Worm (Caenorhabditis elegans) whole organism, early embryonic: ENCODE results near the gene K08E4.8.

Source experiments
- B0310.2 ChIP-seq: sonication (generic microtip); optimal IDR thresholded peaks from 2 replicates; lab custom pipeline; 2016; ENCODE audit warnings: mild to moderate bottlenecking, missing genetic modification characterization, missing compliant biosample characterization
- F13C5.2 ChIP-seq: sonication (generic microtip); optimal IDR thresholded peaks from 2 replicates; lab custom pipeline; 2017; ENCODE audit warnings: mild to moderate bottlenecking, missing genetic modification characterization, inconsistent platforms, missing compliant biosample characterization
- aly-1 ChIP-seq: sonication (generic microtip); optimal IDR thresholded peaks from 2 replicates; lab custom pipeline; 2016; ENCODE audit warnings: missing genetic modification characterization, missing compliant biosample characterization
- ama-1 ChIP-seq: fragments of 150-350 bp; optimal IDR thresholded peaks from 2 replicates; lab custom pipeline; 2014
- ceh-13 ChIP-seq: fragments of 200-800 bp; sonication (Bioruptor generic); optimal IDR thresholded peaks from 2 replicates; lab custom pipeline; 2018; ENCODE audit warnings: mild to moderate bottlenecking, missing genetic modification characterization, missing compliant biosample characterization
- ceh-36 ChIP-seq: sonication (generic microtip); optimal IDR thresholded peaks from 2 replicates; lab custom pipeline; 2016; ENCODE audit warnings: missing genetic modification characterization, inconsistent platforms, missing compliant biosample characterization
- ets-7 ChIP-seq: sonication (generic microtip); optimal IDR thresholded peaks from 2 replicates; lab custom pipeline; 2016; ENCODE audit warnings: missing genotype, missing genetic modification characterization, missing compliant biosample characterization
- flt-1 ChIP-seq: fragments of 200-800 bp; sonication (Bioruptor generic); IDR thresholded peaks from 2 replicates; pipeline ENCODE4 v1.3.6; 2022; ENCODE audit warnings: missing genetic modification characterization, missing compliant biosample characterization
- hmbx-1 ChIP-seq: sonication (generic microtip); optimal IDR thresholded peaks from 2 replicates; lab custom pipeline; 2016; ENCODE audit warnings: mild to moderate bottlenecking, missing genetic modification characterization, missing compliant biosample characterization
- hmg-4 ChIP-seq: fragments of 200-800 bp; sonication (Bioruptor generic); optimal IDR thresholded peaks from 2 replicates; lab custom pipeline; 2018; ENCODE audit warnings: mild to moderate bottlenecking, missing genetic modification characterization, missing compliant biosample characterization
- hnd-1 ChIP-seq: sonication (generic microtip); optimal IDR thresholded peaks from 2 replicates; lab custom pipeline; 2016; ENCODE audit warnings: missing genetic modification characterization, missing compliant biosample characterization
- pes-1 ChIP-seq: fragments of 200-800 bp; sonication (Bioruptor generic); IDR thresholded peaks from 2 replicates; pipeline ENCODE4 v1.3.6; 2022; ENCODE audit warnings: missing genetic modification reagents, missing genetic modification characterization, missing compliant biosample characterization
- scrt-1 ChIP-seq: fragments of 200-800 bp; sonication (Bioruptor generic); IDR thresholded peaks from 2 replicates; pipeline ENCODE4 v1.3.6; 2022; ENCODE audit warnings: missing genetic modification characterization, missing compliant biosample characterization
- sea-1 ChIP-seq: fragments of 200-800 bp; sonication (Bioruptor generic); conservative IDR thresholded peaks from 2 replicates; pipeline ENCODE4 v1.3.6; 2022; ENCODE audit warnings: missing genetic modification characterization, missing compliant biosample characterization
- tbx-11 ChIP-seq: fragments of 200-800 bp; sonication (Bioruptor generic); IDR thresholded peaks from 2 replicates; pipeline ENCODE4 v1.3.6; 2022; ENCODE audit warnings: missing genetic modification characterization, missing compliant biosample characterization
- tbx-37 ChIP-seq: fragments of 200-800 bp; sonication (Bioruptor generic); conservative IDR thresholded peaks from 2 replicates; pipeline ENCODE4 v1.3.6; 2022; ENCODE audit warnings: missing genetic modification reagents, missing genetic modification characterization, missing compliant biosample characterization
- tra-4 ChIP-seq: sonication (generic microtip); optimal IDR thresholded peaks from 2 replicates; lab custom pipeline; 2017; ENCODE audit warnings: missing genetic modification characterization, missing compliant biosample characterization

K08E4.8 gene

ce11 chrIV:12043054-12043453 is 18.1 kb downstream of the K08E4.8 start:
- TF ChIP-seq ceh-36 (tag; lab: Kevin White, UChicago) = no peak
- TF ChIP-seq sea-1 = no peak
- no peak for TF ChIP-seq hmg-4 (GFP tag; lab: Kevin White, UChicago)
- no peak for TF ChIP-seq hmbx-1 (tag; lab: Kevin White, UChicago)

- TF ChIP-seq aly-1 (tag; lab: Kevin White, UChicago) (no peak), hmg-4 (GFP tag; lab: Kevin White, UChicago) (no peak), pes-1 (no peak), scrt-1 (GFP tag; lab: Robert Waterston, UW) (no peak), hmbx-1 (tag; lab: Kevin White, UChicago) (no peak), tbx-37 (GFP tag; lab: Robert Waterston, UW) (no peak), ceh-13 (GFP tag; lab: Kevin White, UChicago) (no peak), sea-1 (no peak), ama-1 (no peak), hnd-1 (no peak), tra-4 (tag; lab: Kevin White, UChicago) (no peak)
Observed at ce11 chrIV:12040431-12040830, 20.7 kb downstream of the K08E4.8 start.

ce11 chrIV:12036924-12037323 is 24.2 kb downstream of the K08E4.8 start:
- TF ChIP-seq pes-1 = no peak
- TF ChIP-seq ama-1 = no peak
- TF ChIP-seq ceh-13 (GFP tag; lab: Kevin White, UChicago) = no peak
- no peak for TF ChIP-seq tbx-11
- TF ChIP-seq ets-7 (tag; lab: Kevin White, UChicago) = no peak
- no peak for TF ChIP-seq scrt-1 (GFP tag; lab: Robert Waterston, UW)
- no peak for TF ChIP-seq B0310.2 (tag; lab: Kevin White, UChicago)
- no peak for TF ChIP-seq hnd-1
- TF ChIP-seq sea-1 = no peak
- TF ChIP-seq F13C5.2 = no peak
- TF ChIP-seq hmbx-1 (tag; lab: Kevin White, UChicago) = no peak

ce11 chrIV:12035422-12035821 is 25.7 kb downstream of the K08E4.8 start:
- no peak for TF ChIP-seq tbx-37 (GFP tag; lab: Robert Waterston, UW)
- TF ChIP-seq ceh-13 (GFP tag; lab: Kevin White, UChicago) = no peak
- TF ChIP-seq F13C5.2 = no peak
- no peak for TF ChIP-seq flt-1
- TF ChIP-seq ama-1 = no peak

- TF ChIP-seq hmbx-1 (tag; lab: Kevin White, UChicago) (no peak), aly-1 (tag; lab: Kevin White, UChicago) (no peak), F13C5.2 (no peak), tbx-11 (no peak), hnd-1 (no peak), tra-4 (tag; lab: Kevin White, UChicago) (no peak), scrt-1 (GFP tag; lab: Robert Waterston, UW) (no peak), ama-1 (no peak), hmg-4 (GFP tag; lab: Kevin White, UChicago) (no peak), flt-1 (no peak), pes-1 (no peak), ceh-36 (tag; lab: Kevin White, UChicago) (no peak), B0310.2 (tag; lab: Kevin White, UChicago) (no peak), sea-1 (no peak), tbx-37 (GFP tag; lab: Robert Waterston, UW) (no peak), ceh-13 (GFP tag; lab: Kevin White, UChicago) (no peak), ets-7 (tag; lab: Kevin White, UChicago) (no peak)
Observed at ce11 chrIV:12034776-12035175, 26.4 kb downstream of the K08E4.8 start.

- TF ChIP-seq tbx-11 (no peak), tra-4 (tag; lab: Kevin White, UChicago) (no peak)
Observed at ce11 chrIV:12033985-12034384, 27.1 kb downstream of the K08E4.8 start, which contains the start of gene sqst-1. Gene sqst-1 (plus strand): TSS chrIV:12034282.

ce11 chrIV:12032383-12032782 is 28.7 kb downstream of the K08E4.8 start:
- TF ChIP-seq hnd-1 (no peak), hmg-4 (GFP tag; lab: Kevin White, UChicago) (peak; percentile 78), tra-4 (tag; lab: Kevin White, UChicago) (no peak), ceh-36 (tag; lab: Kevin White, UChicago) (no peak), aly-1 (tag; lab: Kevin White, UChicago) (no peak), F13C5.2 (peak; percentile 67)

- no peak for TF ChIP-seq B0310.2 (tag; lab: Kevin White, UChicago)
- TF ChIP-seq F13C5.2 = no peak
- no peak for TF ChIP-seq scrt-1 (GFP tag; lab: Robert Waterston, UW)
- TF ChIP-seq flt-1 = no peak
- TF ChIP-seq pes-1 = no peak
Observed at ce11 chrIV:12031003-12031402, 30.1 kb downstream of the K08E4.8 start, which contains the start of the genes T12G3.6 and mrpl-51. Gene T12G3.6 (minus strand): TSS chrIV:12031271. Gene mrpl-51 (plus strand): TSS chrIV:12031324.

- no peak for TF ChIP-seq tbx-37 (GFP tag; lab: Robert Waterston, UW)
- no peak for TF ChIP-seq tbx-11
- TF ChIP-seq F13C5.2 = no peak
- TF ChIP-seq ets-7 (tag; lab: Kevin White, UChicago) = no peak
Observed at ce11 chrIV:12029722-12030182, 31.4 kb downstream of the K08E4.8 start, which contains the start of gene T12G3.11. Gene T12G3.11 (minus strand): TSS chrIV:12029772.
